Worm (Caenorhabditis elegans) whole organism, L3 larva: Measurements from ENCODE around the gene C14E2.5.

ENCODE experiments used
- R02D3.7 ChIP-seq: fragments of 150-350 bp; optimal IDR thresholded peaks from 2 replicates; lab custom pipeline; 2014; ENCODE audit warnings: missing biosample characterization, missing genetic modification characterization
- ZK546.5 ChIP-seq: sonication (generic microtip); optimal IDR thresholded peaks from 2 replicates; lab custom pipeline; 2017; ENCODE audit warnings: missing biosample characterization, missing genetic modification characterization
- aly-2 ChIP-seq: fragments of 150-350 bp; optimal IDR thresholded peaks from 2 replicates; lab custom pipeline; 2014; ENCODE audit warnings: missing biosample characterization, missing genetic modification characterization
- ceh-16 ChIP-seq: sonication (generic microtip); optimal IDR thresholded peaks from 2 replicates; lab custom pipeline; 2017; ENCODE audit warnings: missing biosample characterization, missing genetic modification characterization
- ceh-28 ChIP-seq: fragments of 150-350 bp; optimal IDR thresholded peaks from 2 replicates; lab custom pipeline; 2014; ENCODE audit warnings: missing biosample characterization, missing genetic modification reagents, missing genetic modification characterization
- ceh-82 ChIP-seq: fragments of 150-350 bp; optimal IDR thresholded peaks from 2 replicates; lab custom pipeline; 2014; ENCODE audit warnings: missing biosample characterization, missing genetic modification characterization
- daf-12 ChIP-seq: fragments of 150-350 bp; optimal IDR thresholded peaks from 2 replicates; lab custom pipeline; 2014; ENCODE audit warnings: missing biosample characterization, missing genetic modification reagents, missing genetic modification characterization
- egl-27 ChIP-seq: sonication (generic microtip); optimal IDR thresholded peaks from 4 replicates; lab custom pipeline; 2017; ENCODE audit warnings: missing biosample characterization, missing genetic modification reagents, missing genetic modification characterization
- egl-5 ChIP-seq: fragments of 150-350 bp; optimal IDR thresholded peaks from 2 replicates; lab custom pipeline; 2017; ENCODE audit warnings: missing biosample characterization, missing genetic modification reagents, missing genetic modification characterization, inconsistent platforms
- elt-1 ChIP-seq: fragments of 150-350 bp; optimal IDR thresholded peaks from 2 replicates; lab custom pipeline; 2014; ENCODE audit warnings: missing biosample characterization, missing genetic modification characterization
- elt-2 ChIP-seq: sonication (generic microtip); optimal IDR thresholded peaks from 2 replicates; lab custom pipeline; 2016; ENCODE audit warnings: missing genetic modification reagents, mild to moderate bottlenecking, missing genetic modification characterization, missing compliant biosample characterization
- elt-3 ChIP-seq, 3 experiments: fragments of 150-350 bp in 1 of 3; sonication (generic microtip) in 2 of 3; optimal IDR thresholded peaks; 2 replicates in 2 of 3; 4 replicates in 1 of 3; lab custom pipeline; 2014 to 2017; ENCODE audit warnings: missing biosample characterization in 3 of 3, missing genetic modification characterization in 3 of 3
- eor-1 ChIP-seq, 2 experiments: fragments of 150-350 bp; optimal IDR thresholded peaks; 2 replicates each; lab custom pipeline; 2014 to 2018; ENCODE audit warnings: missing biosample characterization in 2 of 2, missing genetic modification characterization in 2 of 2
- fkh-10 ChIP-seq: sonication (generic microtip); optimal IDR thresholded peaks from 2 replicates; lab custom pipeline; 2017; ENCODE audit warnings: missing biosample characterization, missing genetic modification reagents, missing genetic modification characterization
- fkh-2 ChIP-seq: fragments of 150-350 bp; optimal IDR thresholded peaks from 2 replicates; lab custom pipeline; 2014; ENCODE audit warnings: missing biosample characterization, missing genetic modification reagents, missing genetic modification characterization
- fos-1 ChIP-seq: fragments of 150-350 bp; optimal IDR thresholded peaks from 2 replicates; lab custom pipeline; 2014; ENCODE audit warnings: missing biosample characterization, missing genetic modification characterization
- hmg-11 ChIP-seq: sonication (generic microtip); optimal IDR thresholded peaks from 2 replicates; lab custom pipeline; 2016; ENCODE audit warnings: missing genetic modification characterization, missing compliant biosample characterization
- jun-1 ChIP-seq: fragments of 150-350 bp; optimal IDR thresholded peaks from 2 replicates; lab custom pipeline; 2014; ENCODE audit warnings: missing biosample characterization, missing genetic modification reagents, missing genetic modification characterization
- lin-15B ChIP-seq: fragments of 150-350 bp; optimal IDR thresholded peaks from 2 replicates; lab custom pipeline; 2014; ENCODE audit warnings: missing biosample characterization, missing genetic modification characterization
- lin-39 ChIP-seq: fragments of 150-350 bp; optimal IDR thresholded peaks from 2 replicates; lab custom pipeline; 2018; ENCODE audit warnings: missing biosample characterization, missing genetic modification reagents, missing genetic modification characterization
- lsy-12 ChIP-seq: sonication (generic microtip); optimal IDR thresholded peaks from 2 replicates; lab custom pipeline; 2016; ENCODE audit warnings: mild to moderate bottlenecking, missing genetic modification characterization, missing compliant biosample characterization
- mml-1 ChIP-seq: fragments of 150-350 bp; sonication (generic microtip); optimal IDR thresholded peaks from 3 replicates; lab custom pipeline; 2014; ENCODE audit warnings: missing biosample characterization, missing genetic modification characterization
- nfya-1 ChIP-seq: sonication (generic microtip); optimal IDR thresholded peaks from 2 replicates; lab custom pipeline; 2017; ENCODE audit warnings: missing genetic modification characterization, mild to moderate bottlenecking, missing compliant biosample characterization, antibody characterized with exemption, moderate library complexity; ENCODE audit not compliant: insufficient read depth
- nhr-11 ChIP-seq: fragments of 150-350 bp; optimal IDR thresholded peaks from 2 replicates; lab custom pipeline; 2014; ENCODE audit warnings: missing biosample characterization, missing genetic modification characterization
- nhr-12 ChIP-seq: fragments of 150-350 bp; optimal IDR thresholded peaks from 2 replicates; lab custom pipeline; 2014; ENCODE audit warnings: missing biosample characterization, missing genetic modification characterization
- nhr-23 ChIP-seq: fragments of 150-350 bp; optimal IDR thresholded peaks from 2 replicates; lab custom pipeline; 2014; ENCODE audit warnings: missing biosample characterization, missing genetic modification reagents, missing genetic modification characterization
- nhr-237 ChIP-seq: fragments of 150-350 bp; optimal IDR thresholded peaks from 2 replicates; lab custom pipeline; 2014; ENCODE audit warnings: missing biosample characterization, missing genetic modification characterization
- nhr-25 ChIP-seq: sonication (generic microtip); optimal IDR thresholded peaks from 2 replicates; lab custom pipeline; 2017; ENCODE audit warnings: missing biosample characterization, missing genetic modification characterization
- nhr-28 ChIP-seq: fragments of 150-350 bp; optimal IDR thresholded peaks from 2 replicates; lab custom pipeline; 2014; ENCODE audit warnings: missing biosample characterization, missing genetic modification characterization
- nhr-43 ChIP-seq: sonication (generic microtip); optimal IDR thresholded peaks from 2 replicates; lab custom pipeline; 2016; ENCODE audit warnings: mild to moderate bottlenecking, missing genetic modification characterization, missing compliant biosample characterization; ENCODE audit not compliant: poor library complexity, severe bottlenecking
- nhr-76 ChIP-seq: fragments of 150-350 bp; sonication (generic microtip); optimal IDR thresholded peaks from 5 replicates; lab custom pipeline; 2014; ENCODE audit warnings: missing biosample characterization, missing genetic modification characterization
- nhr-77 ChIP-seq: fragments of 150-350 bp; optimal IDR thresholded peaks from 2 replicates; lab custom pipeline; 2014; ENCODE audit warnings: missing biosample characterization, missing genetic modification characterization
- pha-4 ChIP-seq: fragments of 150-350 bp; optimal IDR thresholded peaks from 2 replicates; lab custom pipeline; 2014; ENCODE audit warnings: missing biosample characterization, missing genetic modification reagents, missing genetic modification characterization
- pqm-1 ChIP-seq: fragments of 150-350 bp; optimal IDR thresholded peaks from 2 replicates; lab custom pipeline; 2017; ENCODE audit warnings: missing biosample characterization, missing genetic modification characterization, inconsistent platforms
- sea-2 ChIP-seq: fragments of 150-350 bp; sonication (generic microtip); optimal IDR thresholded peaks from 4 replicates; lab custom pipeline; 2014; ENCODE audit warnings: missing biosample characterization, missing genetic modification reagents, missing genetic modification characterization
- skn-1 ChIP-seq: fragments of 150-350 bp; optimal IDR thresholded peaks from 2 replicates; lab custom pipeline; 2014; ENCODE audit warnings: missing biosample characterization, missing genetic modification characterization
- tbx-2 ChIP-seq: sonication (generic microtip); optimal IDR thresholded peaks from 2 replicates; lab custom pipeline; 2016; ENCODE audit warnings: mild to moderate bottlenecking, missing genetic modification characterization, missing compliant biosample characterization
- unc-39 ChIP-seq: sonication (generic microtip); optimal IDR thresholded peaks from 4 replicates; lab custom pipeline; 2017; ENCODE audit warnings: missing biosample characterization, missing genetic modification characterization
- unc-62 ChIP-seq: fragments of 150-350 bp; sonication (generic microtip); optimal IDR thresholded peaks from 4 replicates; lab custom pipeline; 2014; ENCODE audit warnings: missing biosample characterization, missing genetic modification reagents, missing genetic modification characterization
- zag-1 ChIP-seq: fragments of 150-350 bp; optimal IDR thresholded peaks from 2 replicates; lab custom pipeline; 2014; ENCODE audit warnings: missing biosample characterization, missing genetic modification characterization

The C14E2.5 gene

DNA sequence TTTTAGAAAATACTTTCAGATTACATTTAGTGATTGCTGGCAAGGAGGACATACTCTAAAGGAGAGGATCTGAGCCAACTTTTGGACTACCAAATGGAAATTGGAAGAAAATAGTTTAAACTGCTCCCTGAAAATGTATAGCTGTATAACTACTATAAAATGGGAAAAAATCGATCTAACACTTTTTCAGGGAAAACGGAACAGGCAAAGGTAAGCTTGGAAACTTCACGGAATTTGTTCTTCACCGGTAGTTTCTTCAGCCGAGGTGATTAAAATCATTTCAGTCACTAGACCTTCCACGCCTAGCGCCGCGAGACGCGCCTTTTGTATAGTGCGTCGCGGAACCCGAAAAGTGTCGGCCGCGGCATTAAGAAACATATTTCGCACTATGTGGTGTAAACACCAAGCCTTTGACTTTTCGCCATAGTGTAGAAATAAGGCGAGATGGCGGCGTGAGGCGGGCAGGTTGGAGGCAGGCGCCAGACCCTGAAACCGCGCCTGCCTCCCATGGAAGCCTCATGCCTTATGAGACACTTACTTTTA is at the start of gene C14E2.5:
C14E2.5 (minus strand) TSS at position 51 of the 543 bp plus-strand sequence.
- TF ChIP-seq pqm-1 (no peak), skn-1 (tag; lab: Kevin White, UChicago) (no peak), mml-1 (tag; lab: Kevin White, UChicago) (no peak), sea-2 (no peak), egl-27 (tag; lab: Kevin White, UChicago) (no peak), ceh-82 (tag; lab: Kevin White, UChicago) (no peak), nfya-1 (tag; lab: Kevin White, UChicago) (no peak), lin-15B (tag; lab: Kevin White, UChicago) (no peak), nhr-76 (tag; lab: Kevin White, UChicago) (no peak)

DNA sequence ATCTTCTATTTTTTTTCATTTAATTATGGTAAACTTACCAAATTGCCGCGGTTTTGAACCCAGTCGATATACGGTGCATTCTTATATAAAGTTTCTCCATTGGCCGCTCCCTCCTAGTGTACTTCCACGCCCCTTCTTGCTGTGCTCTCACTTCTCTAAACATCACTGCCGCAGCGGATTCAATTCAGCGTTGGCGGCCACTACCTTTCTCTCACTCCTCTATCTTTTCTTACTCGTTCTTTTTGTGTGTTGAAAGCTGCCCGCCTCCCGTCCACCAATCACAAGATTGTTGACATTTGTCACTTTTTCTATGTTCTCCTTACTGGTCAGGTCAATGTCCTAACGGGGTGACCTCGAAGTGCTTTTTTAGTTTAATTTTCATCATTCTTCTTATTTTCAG is 45.9 kb upstream of the C14E2.5 start:
- no peak for TF ChIP-seq daf-12 (tag; lab: Kevin White, UChicago)
- no peak for TF ChIP-seq lin-39 (tag; lab: Kevin White, UChicago)
- TF ChIP-seq R02D3.7 (tag; lab: Kevin White, UChicago): no peak
- TF ChIP-seq nhr-25 (tag; lab: Kevin White, UChicago): no peak
- no peak for TF ChIP-seq nhr-28 (tag; lab: Kevin White, UChicago)
- TF ChIP-seq fos-1 (tag; lab: Kevin White, UChicago): no peak
- TF ChIP-seq elt-3 (tag; optimal IDR thresholded peaks at IDR 0.05; lab: Kevin White, UChicago): no peak
- TF ChIP-seq nhr-11 (tag; lab: Kevin White, UChicago): no peak
- TF ChIP-seq aly-2: no peak
- TF ChIP-seq nfya-1 (tag; lab: Kevin White, UChicago): peak; percentile 99
- no peak for TF ChIP-seq eor-1 (tag; optimal IDR thresholded peaks at IDR 0.05; lab: Kevin White, UChicago)
- TF ChIP-seq pha-4: peak; percentile 86
- TF ChIP-seq nhr-76 (tag; lab: Kevin White, UChicago): no peak
- TF ChIP-seq jun-1 (tag; lab: Kevin White, UChicago): no peak
- no peak for TF ChIP-seq ZK546.5 (tag; lab: Kevin White, UChicago)
- no peak for TF ChIP-seq unc-62
- no peak for TF ChIP-seq egl-5 (tag; lab: Kevin White, UChicago)
- no peak for TF ChIP-seq nhr-77
- peak; percentile 14 for TF ChIP-seq ceh-28 (tag; lab: Kevin White, UChicago)

DNA sequence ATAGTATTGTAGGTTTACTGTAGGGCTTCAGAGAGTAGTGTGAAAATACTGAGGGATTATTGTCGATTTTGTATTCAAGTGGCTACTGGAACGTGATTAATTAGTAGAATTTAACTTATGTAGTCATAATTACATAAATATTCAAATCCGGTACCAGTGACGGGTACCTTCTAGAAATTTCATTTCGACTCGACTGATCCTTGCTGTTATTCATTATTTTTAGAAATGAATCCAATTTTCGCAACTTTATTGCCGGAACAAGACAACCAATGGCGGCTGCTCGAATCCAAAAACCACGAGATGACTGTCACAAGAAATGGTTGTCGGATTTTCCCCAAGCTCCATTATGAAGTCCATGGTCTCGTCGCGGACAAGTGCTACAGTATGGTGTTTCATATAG is 39.8 kb upstream of the C14E2.5 start, which contains the start of gene tbx-41:
tbx-41 (plus strand) TSS at position 301 of the 400 bp plus-strand sequence.
- TF ChIP-seq nhr-77 (no peak), ceh-16 (tag; lab: Kevin White, UChicago) (no peak), hmg-11 (no peak), nhr-23 (no peak), lin-39 (tag; lab: Kevin White, UChicago) (no peak), nhr-25 (tag; lab: Kevin White, UChicago) (no peak), pha-4 (no peak), nhr-12 (tag; lab: Kevin White, UChicago) (no peak), tbx-2 (tag; lab: Kevin White, UChicago) (no peak), lin-15B (tag; lab: Kevin White, UChicago) (no peak), nfya-1 (tag; lab: Kevin White, UChicago) (no peak)

DNA sequence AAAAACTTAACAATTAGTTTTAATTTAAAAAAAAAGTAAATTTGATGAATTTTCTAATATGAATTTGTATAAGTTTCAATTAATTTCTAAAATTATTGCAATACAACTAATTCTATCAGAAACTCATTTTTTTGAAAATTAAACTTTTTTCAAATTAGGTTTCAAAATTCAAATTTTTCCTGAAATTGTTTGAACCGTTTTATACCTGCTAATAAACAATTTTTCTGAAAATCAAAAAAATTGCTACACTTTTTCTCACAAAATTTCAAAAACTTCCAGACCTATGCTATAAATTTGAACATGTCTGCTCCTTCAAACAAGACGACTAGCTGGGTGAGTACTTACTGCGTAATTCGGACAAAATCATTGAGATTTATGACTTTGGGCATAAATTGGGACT is 35.3 kb upstream of the C14E2.5 start, which contains the start of gene T26C11.8:
T26C11.8 (plus strand) TSS at position 301 of the 400 bp plus-strand sequence.
- no peak for TF ChIP-seq pha-4
- no peak for TF ChIP-seq nhr-237
- no peak for TF ChIP-seq jun-1 (tag; lab: Kevin White, UChicago)
- no peak for TF ChIP-seq nhr-43 (tag; lab: Kevin White, UChicago)
- no peak for TF ChIP-seq elt-1

DNA sequence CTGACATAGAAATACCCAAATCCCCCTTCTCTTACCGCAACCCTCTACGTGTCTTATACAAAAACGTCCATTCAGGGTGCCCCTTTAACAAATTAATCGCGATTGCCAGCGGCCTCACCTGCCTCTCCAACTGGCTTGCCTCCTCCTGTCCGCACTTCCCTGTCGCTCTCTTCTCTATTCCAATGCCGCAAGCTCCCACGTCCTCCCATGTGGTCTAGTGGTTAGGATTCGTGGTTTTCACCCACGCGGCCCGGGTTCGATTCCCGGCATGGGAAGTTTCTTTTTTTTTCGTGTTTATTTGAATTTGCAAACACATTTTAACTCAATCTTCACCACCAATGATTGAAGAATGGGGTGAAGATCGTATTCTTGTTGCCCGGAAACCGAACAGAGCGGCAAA is 33.5 kb upstream of the C14E2.5 start:
- TF ChIP-seq nhr-12 (tag; lab: Kevin White, UChicago) (no peak), hmg-11 (peak; percentile 61), egl-5 (tag; lab: Kevin White, UChicago) (no peak), elt-2 (tag; lab: Kevin White, UChicago) (peak; percentile 16), tbx-2 (tag; lab: Kevin White, UChicago) (peak; percentile 61), lin-39 (tag; lab: Kevin White, UChicago) (no peak), jun-1 (tag; lab: Kevin White, UChicago) (peak; percentile 3), ceh-28 (tag; lab: Kevin White, UChicago) (peak; percentile 33), ceh-82 (tag; lab: Kevin White, UChicago) (no peak), unc-39 (no peak), zag-1 (tag; lab: Kevin White, UChicago) (no peak), fkh-10 (GFP tag; lab: Kevin White, UChicago) (no peak), nfya-1 (tag; lab: Kevin White, UChicago) (peak; percentile 36), pha-4 (peak; percentile 37), nhr-23 (peak; percentile 6), lsy-12 (peak; percentile 68), nhr-43 (tag; lab: Kevin White, UChicago) (peak; percentile 67), fkh-2 (tag; lab: Kevin White, UChicago) (no peak)
